Worm (Caenorhabditis elegans) whole organism, midembryonic: ENCODE results near the gene T19C3.5.
A peak's percentile ranks its signal among the peaks of the same experiment; 100 is the strongest.

ENCODE experiments used
- cog-1 ChIP-seq: sonication (generic microtip); optimal IDR thresholded peaks from 2 replicates; lab custom pipeline; 2016; ENCODE audit warnings: missing genetic modification characterization, missing compliant biosample characterization
- klf-2 ChIP-seq: fragments of 200-800 bp; sonication (Bioruptor generic); conservative IDR thresholded peaks from 2 replicates; pipeline ENCODE4 v1.3.6; 2022; ENCODE audit warnings: missing genetic modification reagents, missing genetic modification characterization, missing compliant biosample characterization
- tab-1 ChIP-seq: fragments of 200-800 bp; sonication (Bioruptor generic); IDR thresholded peaks from 2 replicates; pipeline ENCODE4 v1.3.6; 2022; ENCODE audit warnings: missing genetic modification characterization, missing compliant biosample characterization

- TF ChIP-seq klf-2 (no peak), cog-1 (tag; lab: Kevin White, UChicago) (peak; percentile 42), tab-1 (GFP tag; lab: Robert Waterston, UW) (no peak)
These were observed 40.7 kb upstream of the T19C3.5 start, which contains the start of gene W02B3.3 for ce11 chrIII:668303-668893.
